Fruit fly (Drosophila melanogaster) whole organism, embryonic: ENCODE data around the gene MtnC.

Source experiments
- CG11247 ChIP-seq: fragments of 200-800 bp; sonication (Bioruptor generic); IDR thresholded peaks from 2 replicates; pipeline ENCODE4 v1.3.6; 2022; ENCODE audit warnings: missing biosample characterization, missing genetic modification characterization
- CG12219 ChIP-seq: fragments of 200-800 bp; sonication (Bioruptor generic); optimal IDR thresholded peaks from 3 replicates; lab custom pipeline; 2018; ENCODE audit warnings: missing biosample characterization, mild to moderate bottlenecking, missing genetic modification characterization
- CG13296 ChIP-seq: fragments of 200-800 bp; sonication (Bioruptor generic); optimal IDR thresholded peaks from 3 replicates; lab custom pipeline; 2018; ENCODE audit warnings: missing biosample characterization, mild to moderate bottlenecking, missing genetic modification characterization
- CG13424 ChIP-seq: fragments of 200-800 bp; sonication (Bioruptor generic); optimal IDR thresholded peaks from 2 replicates; lab custom pipeline; 2019; ENCODE audit warnings: missing biosample characterization, mild to moderate bottlenecking, missing genetic modification characterization, moderate library complexity
- CG15601 ChIP-seq: fragments of 200-800 bp; sonication (Bioruptor generic); optimal IDR thresholded peaks from 3 replicates; lab custom pipeline; 2019; ENCODE audit warnings: missing biosample characterization, mild to moderate bottlenecking, missing genetic modification characterization, moderate library complexity
- CG3065 ChIP-seq: fragments of 200-800 bp; sonication (Bioruptor generic); optimal IDR thresholded peaks from 2 replicates; lab custom pipeline; 2016; ENCODE audit warnings: missing biosample characterization, missing genetic modification characterization
- CG34224 ChIP-seq: fragments of 200-800 bp; sonication (Bioruptor generic); IDR thresholded peaks from 3 replicates; pipeline ENCODE4 v1.3.6; 2022; ENCODE audit warnings: missing biosample characterization, missing genetic modification characterization; ENCODE audit not compliant: partially characterized antibody
- CG4360 ChIP-seq: fragments of 200-800 bp; sonication (Bioruptor generic); IDR thresholded peaks from 2 replicates; pipeline ENCODE4 v1.3.6; 2022; ENCODE audit warnings: missing biosample characterization, missing genetic modification characterization
- CG5953 ChIP-seq: fragments of 200-800 bp; sonication (Bioruptor generic); IDR thresholded peaks from 2 replicates; pipeline ENCODE4 v1.3.6; 2022; ENCODE audit warnings: missing biosample characterization, missing genetic modification characterization
- CG7963 ChIP-seq: fragments of 200-800 bp; sonication (Bioruptor generic); IDR thresholded peaks from 3 replicates; pipeline ENCODE4 v1.3.6; 2022; ENCODE audit warnings: missing biosample characterization, missing genetic modification characterization; ENCODE audit not compliant: partially characterized antibody
- CG8478 ChIP-seq: fragments of >200 bp; optimal IDR thresholded peaks from 2 replicates; lab custom pipeline; 2018
- CG9876 ChIP-seq: fragments of 200-800 bp; sonication (Bioruptor generic); optimal IDR thresholded peaks from 2 replicates; lab custom pipeline; 2016; ENCODE audit warnings: missing biosample characterization, missing genetic modification characterization
- CG9932 ChIP-seq: fragments of 200-800 bp; sonication (Bioruptor generic); IDR thresholded peaks from 2 replicates; pipeline ENCODE4 v1.3.6; 2022; ENCODE audit warnings: missing biosample characterization, missing genetic modification characterization
- Dbx ChIP-seq: fragments of 200-800 bp; sonication (Bioruptor generic); IDR thresholded peaks from 3 replicates; pipeline ENCODE4 v1.3.6; 2022; ENCODE audit warnings: missing biosample characterization, missing genetic modification characterization
- GATAe ChIP-seq: fragments of 200-800 bp; sonication (Bioruptor generic); conservative IDR thresholded peaks from 2 replicates; pipeline ENCODE4 v1.3.6; 2022; ENCODE audit warnings: missing biosample characterization, missing genetic modification characterization
- MBD-R2 ChIP-seq: fragments of 200-800 bp; sonication (Bioruptor generic); IDR thresholded peaks from 2 replicates; pipeline ENCODE4 v1.3.6; 2022; ENCODE audit warnings: missing biosample characterization, missing genetic modification characterization
- MTF-1 ChIP-seq: fragments of 200-800 bp; sonication (Bioruptor generic); optimal IDR thresholded peaks from 2 replicates; lab custom pipeline; 2018; ENCODE audit warnings: missing biosample characterization, mild to moderate bottlenecking, missing genetic modification characterization, borderline replicate concordance
- Med ChIP-seq: fragments of 200-800 bp; sonication (Bioruptor generic); peaks from one replicate; lab custom pipeline; 2016; ENCODE audit warnings: missing biosample characterization, missing genetic modification characterization, mild to moderate bottlenecking, inconsistent platforms, moderate library complexity
- NC2α ChIP-seq: fragments of 200-800 bp; sonication (Bioruptor generic); optimal IDR thresholded peaks from 2 replicates; lab custom pipeline; 2016; ENCODE audit warnings: missing biosample characterization, missing genetic modification characterization
- Ptx1 ChIP-seq: fragments of 200-800 bp; sonication (Bioruptor generic); IDR thresholded peaks from 2 replicates; pipeline ENCODE4 v1.3.6; 2022; ENCODE audit warnings: missing biosample characterization, missing genetic modification characterization
- Rfx ChIP-seq: fragments of 200-800 bp; sonication (Bioruptor generic); IDR thresholded peaks from 2 replicates; pipeline ENCODE4 v1.3.6; 2022; ENCODE audit warnings: missing biosample characterization, missing genetic modification characterization
- Side ChIP-seq: fragments of 200-800 bp; sonication (Bioruptor generic); optimal IDR thresholded peaks from 2 replicates; lab custom pipeline; 2016; ENCODE audit warnings: missing biosample characterization, missing genetic modification characterization
- al ChIP-seq: fragments of 200-800 bp; sonication (Bioruptor generic); IDR thresholded peaks from 2 replicates; pipeline ENCODE4 v1.3.6; 2022; ENCODE audit warnings: missing biosample characterization, missing genetic modification characterization
- ato ChIP-seq: fragments of 200-800 bp; sonication (Bioruptor generic); IDR thresholded peaks from 2 replicates; pipeline ENCODE4 v1.3.6; 2022; ENCODE audit warnings: missing biosample characterization, missing genetic modification characterization; ENCODE audit not compliant: partially characterized antibody
- bbx ChIP-seq: fragments of 200-800 bp; sonication (Bioruptor generic); IDR thresholded peaks from 2 replicates; pipeline ENCODE4 v1.3.6; 2022; ENCODE audit warnings: missing biosample characterization, missing genetic modification characterization; ENCODE audit not compliant: partially characterized antibody
- crol ChIP-seq: fragments of 200-800 bp; sonication (Bioruptor generic); IDR thresholded peaks from 2 replicates; pipeline ENCODE4 v1.3.6; 2022; ENCODE audit warnings: missing biosample characterization, missing genetic modification characterization
- dati ChIP-seq: fragments of 200-800 bp; sonication (Bioruptor generic); IDR thresholded peaks from 2 replicates; pipeline ENCODE4 v1.3.6; 2022; ENCODE audit warnings: missing biosample characterization, missing genetic modification characterization
- dmrt11E ChIP-seq: fragments of 200-800 bp; sonication (Bioruptor generic); optimal IDR thresholded peaks from 3 replicates; lab custom pipeline; 2018; ENCODE audit warnings: missing biosample characterization, mild to moderate bottlenecking, missing genetic modification characterization, moderate library complexity
- dmrt99B ChIP-seq: fragments of 200-800 bp; sonication (Bioruptor generic); optimal IDR thresholded peaks from 2 replicates; lab custom pipeline; 2018; ENCODE audit warnings: missing biosample characterization, mild to moderate bottlenecking, missing genetic modification characterization, moderate library complexity
- dysf ChIP-seq: fragments of 200-800 bp; sonication (Bioruptor generic); IDR thresholded peaks from 3 replicates; pipeline ENCODE4 v1.3.6; 2022; ENCODE audit warnings: missing biosample characterization, missing genetic modification characterization
- ftz-f1 ChIP-seq: fragments of 200-800 bp; sonication (Bioruptor generic); optimal IDR thresholded peaks from 2 replicates; lab custom pipeline; 2016; ENCODE audit warnings: missing biosample characterization, missing genetic modification characterization
- gsb-n ChIP-seq: fragments of 200-800 bp; sonication (Bioruptor generic); optimal IDR thresholded peaks from 3 replicates; lab custom pipeline; 2018; ENCODE audit warnings: missing biosample characterization, mild to moderate bottlenecking, missing genetic modification characterization
- inv ChIP-seq: fragments of 200-800 bp; sonication (Bioruptor generic); IDR thresholded peaks from 2 replicates; pipeline ENCODE4 v1.3.6; 2022; ENCODE audit warnings: missing biosample characterization, missing genetic modification characterization; ENCODE audit not compliant: partially characterized antibody
- phol ChIP-seq: fragments of 200-800 bp; sonication (Bioruptor generic); optimal IDR thresholded peaks from 3 replicates; lab custom pipeline; 2018; ENCODE audit warnings: missing biosample characterization, mild to moderate bottlenecking, missing genetic modification characterization, moderate library complexity
- prd ChIP-seq, 3 experiments: fragments of >200 bp in 2 of 3; fragments of 200-800 bp in 1 of 3; sonication (Bioruptor generic) in 1 of 3; optimal IDR thresholded peaks in 2 of 3; IDR thresholded peaks in 1 of 3; 2 replicates in 2 of 3; 3 replicates in 1 of 3; pipeline versions ENCODE4 v1.3.6 to Lab custom; 2017 to 2022; ENCODE audit warnings: missing biosample characterization in 1 of 3, missing genetic modification characterization in 1 of 3
- ranshi ChIP-seq: fragments of 200-800 bp; sonication (Bioruptor generic); IDR thresholded peaks from 2 replicates; pipeline ENCODE4 v1.3.6; 2022; ENCODE audit warnings: missing biosample characterization, missing genetic modification characterization
- row ChIP-seq: fragments of 200-800 bp; sonication (Bioruptor generic); IDR thresholded peaks from 3 replicates; pipeline ENCODE4 v1.3.6; 2022; ENCODE audit warnings: missing biosample characterization, missing genetic modification characterization
- shn ChIP-seq: fragments of 200-800 bp; sonication (Bioruptor generic); optimal IDR thresholded peaks from 3 replicates; lab custom pipeline; 2016; ENCODE audit warnings: missing biosample characterization, missing genetic modification characterization
- slbo ChIP-seq: fragments of 200-800 bp; sonication (Bioruptor generic); IDR thresholded peaks from 2 replicates; pipeline ENCODE4 v1.3.6; 2022; ENCODE audit warnings: missing biosample characterization, missing genetic modification characterization
- stc ChIP-seq: fragments of 200-800 bp; sonication (Bioruptor generic); IDR thresholded peaks from 2 replicates; pipeline ENCODE4 v1.3.6; 2022; ENCODE audit warnings: missing biosample characterization, missing genetic modification characterization
- wor ChIP-seq: fragments of 200-800 bp; sonication (Bioruptor generic); IDR thresholded peaks from 2 replicates; pipeline ENCODE4 v1.3.6; 2022; ENCODE audit warnings: missing biosample characterization, missing genetic modification characterization
- zfh1 ChIP-seq: fragments of 200-800 bp; sonication (Bioruptor generic); IDR thresholded peaks from 3 replicates; pipeline ENCODE4 v1.3.6; 2022; ENCODE audit warnings: missing biosample characterization, missing genetic modification characterization

The MtnC gene

dm6 chr3R:20360008-20360407 is at the start of gene MtnC:
MtnC (plus strand) TSS chr3R:20360308.
- TF ChIP-seq dmrt99B (tag; lab: Kevin White, UChicago) (peak; percentile 20), MTF-1 (GFP tag; lab: Kevin White, UChicago) (peak; percentile 68), Dbx (GFP tag; lab: Robert Waterston, UW) (no peak), CG3065 (GFP tag; lab: Kevin White, UChicago) (no peak), CG13424 (tag; lab: Kevin White, UChicago) (peak; percentile 2), GATAe (GFP tag; lab: Robert Waterston, UW) (peak; percentile 64), CG4360 (no peak), CG7963 (GFP tag; lab: Robert Waterston, UW) (no peak)
- TF ChIP-seq, all 482 proteins: peak for 4

- TF ChIP-seq slbo = peak; percentile 19; the same call in 1 of the 2 replicates
- 0 out of 2 replicates have a peak, but pooled peaks have one; percentile 31 for TF ChIP-seq Ptx1 (GFP tag; lab: Robert Waterston, UW)
- peak; percentile 33 for TF ChIP-seq ftz-f1 (GFP tag; lab: Kevin White, UChicago)
- TF ChIP-seq zfh1 (GFP tag; lab: Robert Waterston, UW) = 0 out of 3 replicates have a peak, but pooled peaks have one; percentile 6
- peak; percentile 25; the same call in 1 of the 2 replicates for TF ChIP-seq MBD-R2 (GFP tag; lab: Robert Waterston, UW)
- TF ChIP-seq bbx = 0 out of 2 replicates have a peak, but pooled peaks have one; percentile 4
- TF ChIP-seq CG15601 (tag; lab: Kevin White, UChicago) = no peak
- TF ChIP-seq phol (tag; lab: Kevin White, UChicago) = no peak
- TF ChIP-seq CG12219 (GFP tag; lab: Kevin White, UChicago) = no peak
- peak; percentile 23 for TF ChIP-seq CG9876
- TF ChIP-seq row (GFP tag; lab: Robert Waterston, UW) = 0 out of 3 replicates have a peak, but pooled peaks have one; percentile 4
- TF ChIP-seq dati (GFP tag; lab: Robert Waterston, UW) = no peak
- TF ChIP-seq stc = 0 out of 2 replicates have a peak, but pooled peaks have one; percentile 4
- TF ChIP-seq dmrt11E (tag; lab: Kevin White, UChicago) = no peak
- TF ChIP-seq gsb-n (tag; lab: Kevin White, UChicago) = no peak
- TF ChIP-seq Side = no peak
- TF ChIP-seq Med (GFP tag; lab: Kevin White, UChicago) = peak; percentile 60
- TF ChIP-seq prd (optimal IDR thresholded peaks at IDR 0.05; lab: Kevin White, UChicago) = no peak
- 0 out of 3 replicates have a peak, but pooled peaks have one; percentile 18 for TF ChIP-seq prd (GFP tag; IDR thresholded peaks at IDR 0.05; lab: Robert Waterston, UW)
- TF ChIP-seq CG34224 (GFP tag; lab: Robert Waterston, UW) = 0 out of 3 replicates have a peak, but pooled peaks have one; percentile 8
- no peak for TF ChIP-seq NC2α (GFP tag; lab: Kevin White, UChicago)
- TF ChIP-seq CG8478 (lab: Kevin White, UChicago) = no peak
- TF ChIP-seq shn = no peak
- TF ChIP-seq ranshi (GFP tag; lab: Robert Waterston, UW) = peak; percentile 32; the same call in 1 of the 2 replicates
- TF ChIP-seq Rfx (GFP tag; lab: Robert Waterston, UW) = peak; percentile 41; the same call in 1 of the 2 replicates
- 0 out of 3 replicates have a peak, but pooled peaks have one; percentile 12 for TF ChIP-seq dysf (GFP tag; lab: Robert Waterston, UW)
- peak; percentile 48; the same call in 1 of the 3 replicates for TF ChIP-seq Dbx (GFP tag; lab: Robert Waterston, UW)
- TF ChIP-seq inv (GFP tag; lab: Robert Waterston, UW) = 0 out of 2 replicates have a peak, but pooled peaks have one; percentile 19
- peak; percentile 31; the same call in 1 of the 2 replicates for TF ChIP-seq CG11247
- TF ChIP-seq CG13296 (GFP tag; lab: Kevin White, UChicago) = no peak
- TF ChIP-seq CG5953 (GFP tag; lab: Robert Waterston, UW) = 0 out of 2 replicates have a peak, but pooled peaks have one; percentile 33
- 0 out of 2 replicates have a peak, but pooled peaks have one; percentile 24 for TF ChIP-seq CG9932 (GFP tag; lab: Robert Waterston, UW)
- 0 out of 2 replicates have a peak, but pooled peaks have one; percentile 32 for TF ChIP-seq wor (GFP tag; lab: Robert Waterston, UW)
- TF ChIP-seq al (GFP tag; lab: Robert Waterston, UW) = peak; percentile 1; the same call in 1 of the 2 replicates
- no peak for TF ChIP-seq ato
- peak; percentile 80 for TF ChIP-seq crol
Observed at dm6 chr3R:20310498-20310822, 49.6 kb upstream of the MtnC start.
